Worm (Caenorhabditis elegans): ENCODE data around the gene lmtr-2.

DNA sequence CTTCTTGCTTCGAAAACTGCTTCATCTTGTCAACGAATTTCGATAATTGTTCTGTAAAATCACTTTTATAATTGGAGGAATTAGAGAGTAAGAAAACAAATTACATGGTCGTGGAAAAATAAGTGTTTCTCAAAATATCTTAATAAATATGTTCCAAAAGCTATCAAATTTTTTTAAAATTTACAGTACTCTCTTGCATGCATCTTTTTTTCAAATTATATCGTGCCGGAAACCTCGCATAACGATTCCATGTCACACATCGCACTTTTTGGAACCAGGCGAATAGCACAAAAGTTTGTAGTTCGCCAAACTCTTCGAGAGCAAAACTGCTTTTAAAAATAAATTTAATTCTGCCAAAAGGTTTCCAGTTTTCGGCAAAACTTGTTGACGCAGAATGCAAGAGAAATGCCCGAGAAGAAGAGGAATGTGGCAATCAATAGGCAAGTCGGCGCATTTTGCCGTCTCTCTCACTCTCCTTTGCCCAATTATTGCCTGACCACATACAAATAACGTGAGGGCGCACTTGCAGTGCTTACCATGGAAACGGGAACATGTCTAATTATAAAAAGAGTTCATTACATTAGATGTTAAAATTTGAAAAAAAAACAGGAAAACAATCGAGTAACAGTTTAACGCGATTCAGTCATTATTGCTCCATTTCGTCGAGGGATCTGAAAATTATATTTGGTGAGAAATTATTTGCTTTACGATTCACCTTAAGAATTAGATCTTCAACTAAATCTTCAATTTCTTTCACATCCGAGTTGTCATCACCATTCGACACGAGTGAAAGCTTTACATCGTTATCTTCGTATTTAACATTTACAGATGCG, 3.2 kb downstream of the lmtr-2 start, which contains the start of gene Y97E10AR.3:
- TF ChIP-seq snpc-4 (tag; optimal IDR thresholded peaks at IDR 0.05) (no peak), elt-3 (tag; optimal IDR thresholded peaks at IDR 0.05) (no peak), M03D4.4 (tag; optimal IDR thresholded peaks at IDR 0.05) (no peak), nhr-76 (tag; optimal IDR thresholded peaks at IDR 0.05) (no peak), lsy-2 (tag; optimal IDR thresholded peaks at IDR 0.05) (no peak), unc-62 (GFP tag; optimal IDR thresholded peaks at IDR 0.05) (no peak), elt-1 (tag; optimal IDR thresholded peaks at IDR 0.05; ENCODE audit: borderline replicate concordance, insufficient read depth) (no peak), ces-1 (GFP tag; optimal IDR thresholded peaks at IDR 0.05) (peak; percentile 73), nhr-2 (tag; optimal IDR thresholded peaks at IDR 0.05) (no peak), nhr-12 (tag; optimal IDR thresholded peaks at IDR 0.05) (no peak), pha-4 (tag; optimal IDR thresholded peaks at IDR 0.05) (no peak), mep-1 (tag; optimal IDR thresholded peaks at IDR 0.05) (no peak), ztf-11 (tag; optimal IDR thresholded peaks at IDR 0.05) (no peak), nhr-28 (tag; optimal IDR thresholded peaks at IDR 0.05) (no peak)

Measured in whole organism, mixed stage, embryonic.